Worm (Caenorhabditis elegans) whole organism, L1 larva: ENCODE results near the gene srx-8.

Source experiments
- ceh-82 ChIP-seq, 3 experiments: fragments of 150-350 bp in 1 of 3; sonication (generic microtip) in 2 of 3; optimal IDR thresholded peaks; 2 replicates each; lab custom pipeline; 2014 to 2017; ENCODE audit warnings: missing biosample characterization in 3 of 3, missing genetic modification characterization in 3 of 3
- ces-1 ChIP-seq: fragments of 150-350 bp; optimal IDR thresholded peaks from 2 replicates; lab custom pipeline; 2014; ENCODE audit warnings: missing biosample characterization, missing genetic modification reagents, missing genetic modification characterization
- efl-1 ChIP-seq, 4 experiments: fragments of 150-350 bp; optimal IDR thresholded peaks in 3 of 4; peaks in 1 of 4; 1 replicate in 1 of 4; 2 replicates in 3 of 4; lab custom pipeline; 2014; ENCODE audit warnings: missing biosample characterization in 2 of 4, missing genetic modification characterization in 2 of 4, missing genetic modification reagents in 2 of 4
- egl-13 ChIP-seq: sonication (generic microtip); optimal IDR thresholded peaks from 2 replicates; lab custom pipeline; 2016; ENCODE audit warnings: missing genotype, missing genetic modification reagents, missing genetic modification characterization, missing compliant biosample characterization
- egl-27 ChIP-seq, 2 experiments: fragments of 150-350 bp in 1 of 2; sonication (generic microtip); optimal IDR thresholded peaks; 3 replicates each; lab custom pipeline; 2017 to 2018; ENCODE audit warnings: missing biosample characterization in 2 of 2, missing genetic modification characterization in 2 of 2, missing genetic modification reagents in 2 of 2
- mdl-1 ChIP-seq, 2 experiments: fragments of 150-350 bp; optimal IDR thresholded peaks; 2 replicates each; lab custom pipeline; 2014 to 2017; ENCODE audit warnings: missing biosample characterization in 2 of 2, missing genetic modification characterization in 2 of 2, inconsistent platforms in 1 of 2
- nhr-11 ChIP-seq: fragments of 150-350 bp; optimal IDR thresholded peaks from 2 replicates; lab custom pipeline; 2014; ENCODE audit warnings: missing biosample characterization, missing genetic modification characterization
- nhr-71 ChIP-seq: sonication (generic microtip); optimal IDR thresholded peaks from 2 replicates; lab custom pipeline; 2016; ENCODE audit warnings: mild to moderate bottlenecking, missing genetic modification characterization, moderate library complexity, missing compliant biosample characterization
- pqm-1 ChIP-seq: sonication (generic microtip); optimal IDR thresholded peaks from 3 replicates; lab custom pipeline; 2017; ENCODE audit warnings: missing biosample characterization, missing genetic modification characterization
- skn-1 ChIP-seq: fragments of 150-350 bp; optimal IDR thresholded peaks from 2 replicates; lab custom pipeline; 2014; ENCODE audit warnings: missing biosample characterization, missing genetic modification characterization
- unc-130 ChIP-seq: fragments of 150-350 bp; optimal IDR thresholded peaks from 2 replicates; lab custom pipeline; 2017; ENCODE audit warnings: missing biosample characterization, missing genetic modification characterization, inconsistent platforms
- unc-30 ChIP-seq: sonication (generic microtip); optimal IDR thresholded peaks from 2 replicates; lab custom pipeline; 2017; ENCODE audit warnings: missing biosample characterization, missing genetic modification characterization
- ztf-11 ChIP-seq, 2 experiments: sonication (generic microtip); optimal IDR thresholded peaks; 2 replicates each; lab custom pipeline; 2016 to 2017; ENCODE audit warnings: missing genetic modification characterization in 2 of 2, missing biosample characterization in 1 of 2, missing compliant biosample characterization in 1 of 2

ce11 chrV:534176-534575 is 21.8 kb downstream of the srx-8 start, which contains the start of gene nhr-132:
- TF ChIP-seq unc-30 (tag; lab: Kevin White, UChicago) (no peak), skn-1 (no peak), mdl-1 (tag; optimal IDR thresholded peaks at IDR 0.05; lab: Kevin White, UChicago) (peak in 1 of 2 experiments; percentile 19), ceh-82 (tag; optimal IDR thresholded peaks at IDR 0.05; lab: Kevin White, UChicago) (no peak), ces-1 (GFP tag; lab: Kevin White, UChicago) (no peak), nhr-71 (tag; lab: Kevin White, UChicago) (no peak), pqm-1 (tag; lab: Kevin White, UChicago) (no peak), unc-130 (no peak), egl-27 (tag; optimal IDR thresholded peaks at IDR 0.05; lab: Kevin White, UChicago) (no peak), ztf-11 (tag; optimal IDR thresholded peaks at IDR 0.05; lab: Kevin White, UChicago) (no peak), egl-13 (tag; lab: Kevin White, UChicago) (no peak), efl-1 (optimal IDR thresholded peaks at IDR 0.05; lab: Kevin White, UChicago) (peak in 1 of 2 experiments; percentile 1), efl-1 (GFP tag; optimal IDR thresholded peaks at IDR 0.05 in 1 of 2; lab: Kevin White, UChicago) (no peak), nhr-11 (tag; lab: Kevin White, UChicago) (no peak)
